Worm (Caenorhabditis elegans) whole organism, early embryonic: ENCODE data around the gene pmk-2.

ENCODE experiments used
- B0310.2 ChIP-seq: sonication (generic microtip); optimal IDR thresholded peaks from 2 replicates; lab custom pipeline; 2016; ENCODE audit warnings: mild to moderate bottlenecking, missing genetic modification characterization, missing compliant biosample characterization
- F13C5.2 ChIP-seq: sonication (generic microtip); optimal IDR thresholded peaks from 2 replicates; lab custom pipeline; 2017; ENCODE audit warnings: mild to moderate bottlenecking, missing genetic modification characterization, inconsistent platforms, missing compliant biosample characterization
- aly-1 ChIP-seq: sonication (generic microtip); optimal IDR thresholded peaks from 2 replicates; lab custom pipeline; 2016; ENCODE audit warnings: missing genetic modification characterization, missing compliant biosample characterization
- ama-1 ChIP-seq: fragments of 150-350 bp; optimal IDR thresholded peaks from 2 replicates; lab custom pipeline; 2014
- ceh-13 ChIP-seq: fragments of 200-800 bp; sonication (Bioruptor generic); optimal IDR thresholded peaks from 2 replicates; lab custom pipeline; 2018; ENCODE audit warnings: mild to moderate bottlenecking, missing genetic modification characterization, missing compliant biosample characterization
- ceh-36 ChIP-seq: sonication (generic microtip); optimal IDR thresholded peaks from 2 replicates; lab custom pipeline; 2016; ENCODE audit warnings: missing genetic modification characterization, inconsistent platforms, missing compliant biosample characterization
- ets-7 ChIP-seq: sonication (generic microtip); optimal IDR thresholded peaks from 2 replicates; lab custom pipeline; 2016; ENCODE audit warnings: missing genotype, missing genetic modification characterization, missing compliant biosample characterization
- flt-1 ChIP-seq: fragments of 200-800 bp; sonication (Bioruptor generic); IDR thresholded peaks from 2 replicates; pipeline ENCODE4 v1.3.6; 2022; ENCODE audit warnings: missing genetic modification characterization, missing compliant biosample characterization
- hmbx-1 ChIP-seq: sonication (generic microtip); optimal IDR thresholded peaks from 2 replicates; lab custom pipeline; 2016; ENCODE audit warnings: mild to moderate bottlenecking, missing genetic modification characterization, missing compliant biosample characterization
- hmg-4 ChIP-seq: fragments of 200-800 bp; sonication (Bioruptor generic); optimal IDR thresholded peaks from 2 replicates; lab custom pipeline; 2018; ENCODE audit warnings: mild to moderate bottlenecking, missing genetic modification characterization, missing compliant biosample characterization
- hnd-1 ChIP-seq: sonication (generic microtip); optimal IDR thresholded peaks from 2 replicates; lab custom pipeline; 2016; ENCODE audit warnings: missing genetic modification characterization, missing compliant biosample characterization
- pes-1 ChIP-seq: fragments of 200-800 bp; sonication (Bioruptor generic); IDR thresholded peaks from 2 replicates; pipeline ENCODE4 v1.3.6; 2022; ENCODE audit warnings: missing genetic modification reagents, missing genetic modification characterization, missing compliant biosample characterization
- scrt-1 ChIP-seq: fragments of 200-800 bp; sonication (Bioruptor generic); IDR thresholded peaks from 2 replicates; pipeline ENCODE4 v1.3.6; 2022; ENCODE audit warnings: missing genetic modification characterization, missing compliant biosample characterization
- sea-1 ChIP-seq: fragments of 200-800 bp; sonication (Bioruptor generic); conservative IDR thresholded peaks from 2 replicates; pipeline ENCODE4 v1.3.6; 2022; ENCODE audit warnings: missing genetic modification characterization, missing compliant biosample characterization
- tbx-11 ChIP-seq: fragments of 200-800 bp; sonication (Bioruptor generic); IDR thresholded peaks from 2 replicates; pipeline ENCODE4 v1.3.6; 2022; ENCODE audit warnings: missing genetic modification characterization, missing compliant biosample characterization
- tbx-37 ChIP-seq: fragments of 200-800 bp; sonication (Bioruptor generic); conservative IDR thresholded peaks from 2 replicates; pipeline ENCODE4 v1.3.6; 2022; ENCODE audit warnings: missing genetic modification reagents, missing genetic modification characterization, missing compliant biosample characterization
- tra-4 ChIP-seq: sonication (generic microtip); optimal IDR thresholded peaks from 2 replicates; lab custom pipeline; 2017; ENCODE audit warnings: missing genetic modification characterization, missing compliant biosample characterization

pmk-2 gene

DNA sequence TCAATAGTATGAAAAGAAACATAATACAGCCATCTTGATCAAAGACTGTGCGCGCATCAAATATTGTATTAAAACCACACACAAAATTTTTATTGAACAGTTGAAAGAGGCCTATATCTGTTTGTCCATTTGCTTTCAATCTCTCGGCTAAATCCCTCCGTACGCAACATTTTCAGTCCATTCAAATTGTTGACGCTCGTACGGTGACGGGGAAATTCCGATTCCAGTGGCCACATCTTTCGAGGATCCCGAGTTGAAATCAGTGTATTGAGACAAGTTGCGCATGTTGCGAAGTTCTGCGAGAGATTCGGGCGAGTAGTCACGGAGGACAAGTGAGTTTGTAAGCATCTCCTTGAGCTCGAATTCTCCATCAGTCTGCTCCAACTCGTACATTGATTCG lies 21.2 kb downstream of the pmk-2 start:
- TF ChIP-seq hmg-4 (GFP tag; lab: Kevin White, UChicago) = no peak
- no peak for TF ChIP-seq ceh-13
- TF ChIP-seq B0310.2 = no peak
- TF ChIP-seq ceh-36 (tag; lab: Kevin White, UChicago) = no peak
- TF ChIP-seq aly-1 (tag; lab: Kevin White, UChicago) = no peak
- no peak for TF ChIP-seq F13C5.2
- no peak for TF ChIP-seq pes-1
- TF ChIP-seq ama-1 (lab: Kevin White, UChicago) = no peak
- no peak for TF ChIP-seq tbx-11 (GFP tag; lab: Robert Waterston, UW)
- no peak for TF ChIP-seq tra-4 (tag; lab: Kevin White, UChicago)
- TF ChIP-seq hnd-1 (tag; lab: Kevin White, UChicago) = no peak
- no peak for TF ChIP-seq tbx-37 (GFP tag; lab: Robert Waterston, UW)
- no peak for TF ChIP-seq sea-1 (GFP tag; lab: Robert Waterston, UW)
- TF ChIP-seq scrt-1 = no peak
- TF ChIP-seq flt-1 (GFP tag; lab: Robert Waterston, UW) = no peak
- TF ChIP-seq ets-7 (tag; lab: Kevin White, UChicago) = no peak
- TF ChIP-seq hmbx-1 (tag; lab: Kevin White, UChicago) = no peak

DNA sequence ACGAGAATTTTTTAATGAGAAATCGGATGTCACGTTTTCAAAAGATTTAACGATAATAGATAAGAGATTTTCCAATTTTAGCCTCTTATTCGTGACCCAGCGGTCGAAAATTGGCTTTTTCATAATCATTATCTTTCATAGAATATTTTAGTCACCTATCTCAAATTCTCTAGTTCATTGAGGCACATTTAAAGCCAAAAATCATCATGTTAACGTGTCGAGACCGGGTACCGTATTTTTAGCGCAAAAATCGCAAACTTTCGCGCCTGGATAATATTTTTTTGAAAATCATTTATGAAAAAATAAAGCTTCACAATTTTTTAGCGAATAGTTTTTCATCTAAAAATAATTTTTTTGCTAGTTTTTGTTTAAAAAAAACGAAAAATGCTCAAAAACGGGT lies 22.6 kb downstream of the pmk-2 start, which contains the start of gene B0218.7:
B0218.7 (minus strand) TSS at position 101 of the 400 bp plus-strand sequence.
- no peak for TF ChIP-seq ama-1 (lab: Kevin White, UChicago)
- no peak for TF ChIP-seq ceh-13
- no peak for TF ChIP-seq tbx-11 (GFP tag; lab: Robert Waterston, UW)
- no peak for TF ChIP-seq B0310.2
- no peak for TF ChIP-seq scrt-1
- TF ChIP-seq pes-1 = no peak
- TF ChIP-seq ets-7 (tag; lab: Kevin White, UChicago) = no peak
- no peak for TF ChIP-seq aly-1 (tag; lab: Kevin White, UChicago)
- no peak for TF ChIP-seq hmg-4 (GFP tag; lab: Kevin White, UChicago)
- TF ChIP-seq F13C5.2 = no peak
- TF ChIP-seq hmbx-1 (tag; lab: Kevin White, UChicago) = no peak
- TF ChIP-seq sea-1 (GFP tag; lab: Robert Waterston, UW) = no peak
- TF ChIP-seq hnd-1 (tag; lab: Kevin White, UChicago) = no peak
- no peak for TF ChIP-seq ceh-36 (tag; lab: Kevin White, UChicago)
- TF ChIP-seq tbx-37 (GFP tag; lab: Robert Waterston, UW) = no peak
- no peak for TF ChIP-seq tra-4 (tag; lab: Kevin White, UChicago)
- TF ChIP-seq flt-1 (GFP tag; lab: Robert Waterston, UW) = no peak

DNA sequence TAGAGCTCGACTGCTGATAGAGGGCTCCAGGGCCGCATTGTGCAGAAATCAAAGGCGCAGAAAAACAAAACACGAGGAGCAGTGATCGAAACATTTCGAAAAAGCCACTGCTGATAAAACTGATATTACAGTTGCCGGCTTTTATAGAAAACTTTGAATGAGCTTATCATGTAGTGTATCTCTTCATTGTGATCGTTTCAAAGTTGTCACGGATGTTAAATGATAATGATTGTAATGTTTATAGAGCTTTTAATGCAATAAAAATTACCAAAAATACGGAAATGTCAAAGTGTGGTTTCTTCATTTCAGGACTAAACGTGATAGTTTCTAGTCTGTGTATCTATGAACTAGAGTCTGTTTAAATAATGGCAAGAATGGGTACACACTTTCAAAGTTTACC lies 25.4 kb downstream of the pmk-2 start, which contains the start of gene clec-52:
clec-52 (minus strand) TSS at position 101 of the 400 bp plus-strand sequence.
- TF ChIP-seq aly-1 (tag; lab: Kevin White, UChicago) (no peak), pes-1 (no peak), hmbx-1 (tag; lab: Kevin White, UChicago) (no peak), sea-1 (GFP tag; lab: Robert Waterston, UW) (no peak), B0310.2 (no peak), F13C5.2 (no peak), ama-1 (lab: Kevin White, UChicago) (no peak), hmg-4 (GFP tag; lab: Kevin White, UChicago) (no peak), flt-1 (GFP tag; lab: Robert Waterston, UW) (no peak), ceh-13 (no peak), ceh-36 (tag; lab: Kevin White, UChicago) (no peak), ets-7 (tag; lab: Kevin White, UChicago) (no peak), hnd-1 (tag; lab: Kevin White, UChicago) (no peak), tbx-37 (GFP tag; lab: Robert Waterston, UW) (no peak), scrt-1 (no peak), tbx-11 (GFP tag; lab: Robert Waterston, UW) (no peak)

DNA sequence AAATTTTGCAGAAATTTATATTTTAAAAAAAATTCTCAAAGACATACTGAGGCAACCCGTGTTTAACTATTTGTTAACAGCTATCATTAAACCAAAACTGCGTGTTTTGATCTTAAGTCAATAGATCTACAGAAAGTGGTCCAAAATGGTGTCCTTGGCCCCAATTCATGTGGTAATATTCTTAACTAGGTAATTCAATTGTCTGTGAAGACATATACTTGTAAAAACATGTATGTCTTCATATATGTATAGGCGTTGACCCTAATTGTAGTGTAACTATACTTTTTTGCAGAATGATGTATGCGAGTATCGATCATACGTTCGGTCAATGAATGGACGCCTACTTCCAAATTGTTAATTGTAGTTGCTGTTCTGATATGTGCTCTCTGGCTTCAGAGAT lies 26.4 kb downstream of the pmk-2 start, which contains the start of gene C07G1.15:
C07G1.15 (plus strand) TSS at position 301 of the 400 bp plus-strand sequence.
- TF ChIP-seq ama-1 (lab: Kevin White, UChicago) = no peak
- no peak for TF ChIP-seq ets-7 (tag; lab: Kevin White, UChicago)

DNA sequence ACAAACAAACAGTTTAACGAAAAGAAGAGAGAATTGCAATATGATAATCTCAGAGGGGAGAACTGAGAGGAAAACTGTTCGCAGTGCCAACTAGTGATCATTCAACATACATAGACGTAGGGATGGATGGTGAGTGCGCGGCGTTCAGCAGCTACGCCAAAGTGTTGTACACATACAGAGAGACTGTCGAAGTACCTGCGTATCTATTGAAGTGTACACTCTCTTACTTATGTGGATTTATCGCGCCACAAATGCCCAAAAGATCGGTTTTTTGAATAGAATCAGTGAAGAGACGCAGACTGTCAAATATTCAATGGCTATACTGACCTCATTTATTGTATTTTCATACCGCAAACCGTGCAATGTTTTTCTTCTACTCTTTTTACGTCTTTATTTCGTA lies 27.0 kb downstream of the pmk-2 start:
- TF ChIP-seq flt-1 (GFP tag; lab: Robert Waterston, UW) (no peak), ets-7 (tag; lab: Kevin White, UChicago) (no peak), pes-1 (no peak), scrt-1 (no peak), tbx-37 (GFP tag; lab: Robert Waterston, UW) (no peak), tbx-11 (GFP tag; lab: Robert Waterston, UW) (no peak), ceh-36 (tag; lab: Kevin White, UChicago) (no peak), hmbx-1 (tag; lab: Kevin White, UChicago) (no peak), tra-4 (tag; lab: Kevin White, UChicago) (no peak), F13C5.2 (no peak), aly-1 (tag; lab: Kevin White, UChicago) (no peak)

DNA sequence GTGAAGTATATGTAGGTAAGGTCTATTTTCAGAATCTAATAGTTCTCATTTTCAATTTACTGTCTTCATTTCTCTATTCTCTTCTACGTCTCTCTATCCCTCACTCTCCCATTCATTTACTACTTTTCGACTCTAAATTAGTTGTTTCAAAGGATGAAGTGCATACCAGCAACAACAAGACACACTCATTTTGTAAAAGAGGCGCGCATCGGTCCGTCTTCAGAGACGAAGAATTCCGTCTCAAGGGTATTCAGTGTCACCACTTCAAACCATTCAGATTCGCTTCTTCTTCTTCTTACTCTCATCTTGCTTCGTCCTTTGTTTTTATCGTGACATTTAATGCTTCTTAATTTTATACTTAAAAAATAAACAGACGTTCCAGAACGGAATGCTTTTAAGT lies 28.1 kb downstream of the pmk-2 start:
- no peak for TF ChIP-seq hnd-1 (tag; lab: Kevin White, UChicago)
- no peak for TF ChIP-seq hmbx-1 (tag; lab: Kevin White, UChicago)
- no peak for TF ChIP-seq ceh-13
- TF ChIP-seq tra-4 (tag; lab: Kevin White, UChicago) = no peak
- no peak for TF ChIP-seq ets-7 (tag; lab: Kevin White, UChicago)
- TF ChIP-seq tbx-37 (GFP tag; lab: Robert Waterston, UW) = no peak
- TF ChIP-seq ceh-36 (tag; lab: Kevin White, UChicago) = no peak
- TF ChIP-seq pes-1 = no peak
- TF ChIP-seq ama-1 (lab: Kevin White, UChicago) = no peak
- no peak for TF ChIP-seq F13C5.2
- TF ChIP-seq hmg-4 (GFP tag; lab: Kevin White, UChicago) = no peak
- TF ChIP-seq sea-1 (GFP tag; lab: Robert Waterston, UW) = no peak
- no peak for TF ChIP-seq aly-1 (tag; lab: Kevin White, UChicago)

DNA sequence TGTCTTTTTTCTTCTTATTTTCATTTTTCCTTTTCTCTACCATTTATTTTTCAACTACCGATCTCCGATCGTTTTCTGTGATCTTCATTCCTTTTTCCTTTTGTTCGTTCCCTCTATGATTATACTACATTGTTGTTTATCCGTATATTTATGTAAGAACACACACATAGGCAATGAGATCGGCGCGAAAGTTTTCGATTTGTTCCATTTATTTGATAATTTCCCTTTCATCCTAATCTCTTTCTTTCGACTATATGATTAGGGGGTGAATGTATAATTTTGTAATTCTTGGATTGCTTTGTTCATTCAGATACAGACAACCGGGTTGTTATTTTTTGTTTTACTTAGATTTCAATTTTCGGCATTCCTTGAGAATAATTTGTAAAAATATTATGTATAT lies 30.3 kb downstream of the pmk-2 start:
- no peak for TF ChIP-seq ceh-13
- TF ChIP-seq hnd-1 (tag; lab: Kevin White, UChicago) = no peak
- TF ChIP-seq ceh-36 (tag; lab: Kevin White, UChicago) = no peak
- TF ChIP-seq flt-1 (GFP tag; lab: Robert Waterston, UW) = no peak
